Fruit fly (Drosophila melanogaster) whole organism, embryonic: ENCODE data around the gene mus302.

Experiments
- ATbp ChIP-seq: fragments of 200-800 bp; sonication (Bioruptor generic); optimal IDR thresholded peaks from 2 replicates; lab custom pipeline; 2017; ENCODE audit warnings: missing biosample characterization, mild to moderate bottlenecking, missing genetic modification characterization, missing genetic modification reagents
- Aef1 ChIP-seq: fragments of 200-800 bp; sonication (Bioruptor generic); IDR thresholded peaks from 3 replicates; pipeline ENCODE4 v1.3.6; 2022; ENCODE audit warnings: missing biosample characterization, missing genetic modification characterization
- Bdp1 ChIP-seq: fragments of 200-800 bp; sonication (Bioruptor generic); optimal IDR thresholded peaks from 3 replicates; lab custom pipeline; 2016; ENCODE audit warnings: missing biosample characterization, missing genetic modification characterization
- Blimp-1 ChIP-seq: fragments of 200-800 bp; sonication (Bioruptor generic); optimal IDR thresholded peaks from 3 replicates; lab custom pipeline; 2018; ENCODE audit warnings: missing biosample characterization, missing genetic modification characterization, mild to moderate bottlenecking, moderate library complexity, missing genetic modification reagents
- CG10462 ChIP-seq: fragments of 200-800 bp; sonication (Bioruptor generic); optimal IDR thresholded peaks from 2 replicates; lab custom pipeline; 2016; ENCODE audit warnings: missing biosample characterization, missing genetic modification characterization
- CG10654 ChIP-seq: fragments of 200-800 bp; sonication (Bioruptor generic); optimal IDR thresholded peaks from 2 replicates; lab custom pipeline; 2016; ENCODE audit warnings: missing biosample characterization, missing genetic modification characterization
- CG11723 ChIP-seq: fragments of 200-800 bp; sonication (Bioruptor generic); optimal IDR thresholded peaks from 2 replicates; lab custom pipeline; 2017; ENCODE audit warnings: missing biosample characterization, mild to moderate bottlenecking, missing genetic modification characterization
- CG12071 ChIP-seq: fragments of 200-800 bp; sonication (Bioruptor generic); optimal IDR thresholded peaks from 3 replicates; lab custom pipeline; 2018; ENCODE audit warnings: missing biosample characterization, mild to moderate bottlenecking, missing genetic modification characterization
- CG13624 ChIP-seq: fragments of 200-800 bp; sonication (Bioruptor generic); optimal IDR thresholded peaks from 2 replicates; lab custom pipeline; 2016; ENCODE audit warnings: missing biosample characterization, missing genetic modification characterization
- CG14710 ChIP-seq: fragments of 200-800 bp; sonication (Bioruptor generic); optimal IDR thresholded peaks from 3 replicates; lab custom pipeline; 2019; ENCODE audit warnings: missing biosample characterization, mild to moderate bottlenecking, missing genetic modification characterization, moderate library complexity
- CG1647 ChIP-seq: fragments of 200-800 bp; sonication (Bioruptor generic); optimal IDR thresholded peaks from 3 replicates; lab custom pipeline; 2016; ENCODE audit warnings: missing biosample characterization, missing genetic modification characterization
- CG3838 ChIP-seq: fragments of 200-800 bp; sonication (Bioruptor generic); optimal IDR thresholded peaks from 3 replicates; lab custom pipeline; 2016; ENCODE audit warnings: missing biosample characterization, missing genetic modification characterization
- CG43689 ChIP-seq: fragments of 200-800 bp; sonication (Bioruptor generic); IDR thresholded peaks from 2 replicates; pipeline ENCODE4 v1.3.6; 2022; ENCODE audit warnings: missing biosample characterization, missing genetic modification characterization
- CG4404 ChIP-seq: fragments of 200-800 bp; sonication (Bioruptor generic); IDR thresholded peaks from 2 replicates; pipeline ENCODE4 v1.3.6; 2022; ENCODE audit warnings: missing biosample characterization, missing genetic modification characterization
- CG4424 ChIP-seq: fragments of 200-800 bp; sonication (Bioruptor generic); optimal IDR thresholded peaks from 3 replicates; lab custom pipeline; 2016; ENCODE audit warnings: missing biosample characterization, missing genetic modification characterization
- CG4820 ChIP-seq: fragments of 200-800 bp; sonication (Bioruptor generic); optimal IDR thresholded peaks from 3 replicates; lab custom pipeline; 2016; ENCODE audit warnings: missing biosample characterization, missing genetic modification characterization
- CG8290 ChIP-seq, 3 experiments: fragments of 200-800 bp; sonication (Bioruptor generic); optimal IDR thresholded peaks; 2 replicates each; lab custom pipeline; 2016 to 2019; ENCODE audit warnings: missing biosample characterization in 3 of 3, missing genetic modification characterization in 3 of 3, mild to moderate bottlenecking in 2 of 3, moderate library complexity in 1 of 3
- CG8388 ChIP-seq: fragments of 200-800 bp; sonication (Bioruptor generic); optimal IDR thresholded peaks from 2 replicates; lab custom pipeline; 2019; ENCODE audit warnings: missing biosample characterization, mild to moderate bottlenecking, missing genetic modification characterization, moderate library complexity
- CG9215 ChIP-seq: fragments of 200-800 bp; sonication (Bioruptor generic); IDR thresholded peaks from 2 replicates; pipeline ENCODE4 v1.3.6; 2022; ENCODE audit warnings: missing biosample characterization, missing genetic modification characterization
- Ets65A ChIP-seq: fragments of 200-800 bp; sonication (Bioruptor generic); peaks from one replicate; lab custom pipeline; 2016; ENCODE audit warnings: missing biosample characterization, missing genetic modification characterization
- H2.0 ChIP-seq: fragments of 200-800 bp; sonication (Bioruptor generic); IDR thresholded peaks from 2 replicates; pipeline ENCODE4 v1.3.6; 2022; ENCODE audit warnings: missing biosample characterization, missing genetic modification characterization
- HHEX ChIP-seq: fragments of 200-800 bp; sonication (Bioruptor generic); optimal IDR thresholded peaks from 3 replicates; lab custom pipeline; 2017; ENCODE audit warnings: missing biosample characterization, mild to moderate bottlenecking, missing genetic modification characterization, missing genetic modification reagents
- Hand ChIP-seq: fragments of 200-800 bp; sonication (Bioruptor generic); optimal IDR thresholded peaks from 2 replicates; lab custom pipeline; 2017; ENCODE audit warnings: mild to moderate bottlenecking, missing biosample characterization, missing genetic modification reagents, missing genetic modification characterization
- Max ChIP-seq: fragments of 200-800 bp; sonication (Bioruptor generic); optimal IDR thresholded peaks from 2 replicates; lab custom pipeline; 2016; ENCODE audit warnings: missing biosample characterization, mild to moderate bottlenecking, missing genetic modification characterization
- Med ChIP-seq: fragments of 200-800 bp; sonication (Bioruptor generic); peaks from one replicate; lab custom pipeline; 2016; ENCODE audit warnings: missing biosample characterization, missing genetic modification characterization, mild to moderate bottlenecking, inconsistent platforms, moderate library complexity
- Meics ChIP-seq: fragments of 200-800 bp; sonication (Bioruptor generic); optimal IDR thresholded peaks from 2 replicates; lab custom pipeline; 2017; ENCODE audit warnings: missing biosample characterization, mild to moderate bottlenecking, missing genetic modification characterization
- Myb ChIP-seq: fragments of 200-800 bp; sonication (Bioruptor generic); optimal IDR thresholded peaks from 2 replicates; lab custom pipeline; 2016; ENCODE audit warnings: missing biosample characterization, missing genetic modification characterization
- NC2α ChIP-seq: fragments of 200-800 bp; sonication (Bioruptor generic); optimal IDR thresholded peaks from 2 replicates; lab custom pipeline; 2016; ENCODE audit warnings: missing biosample characterization, missing genetic modification characterization
- PHDP ChIP-seq: fragments of 200-800 bp; sonication (Bioruptor generic); optimal IDR thresholded peaks from 3 replicates; lab custom pipeline; 2018; ENCODE audit warnings: missing biosample characterization, mild to moderate bottlenecking, missing genetic modification characterization, moderate library complexity
- Xbp1 ChIP-seq: fragments of 200-800 bp; sonication (Bioruptor generic); optimal IDR thresholded peaks from 3 replicates; lab custom pipeline; 2016; ENCODE audit warnings: missing biosample characterization, mild to moderate bottlenecking, missing genetic modification characterization
- ac ChIP-seq: fragments of 200-800 bp; sonication (Bioruptor generic); optimal IDR thresholded peaks from 3 replicates; lab custom pipeline; 2017; ENCODE audit warnings: missing biosample characterization, mild to moderate bottlenecking, missing genetic modification characterization
- bab2 ChIP-seq: fragments of 200-800 bp; sonication (Bioruptor generic); optimal IDR thresholded peaks from 2 replicates; lab custom pipeline; 2016; ENCODE audit warnings: missing biosample characterization, missing genetic modification characterization
- bowl ChIP-seq: fragments of 200-800 bp; sonication (Bioruptor generic); IDR thresholded peaks from 2 replicates; pipeline ENCODE4 v1.3.6; 2022; ENCODE audit warnings: missing biosample characterization, missing genetic modification characterization
- cato ChIP-seq: fragments of 200-800 bp; sonication (Bioruptor generic); optimal IDR thresholded peaks from 2 replicates; lab custom pipeline; 2016; ENCODE audit warnings: missing biosample characterization, missing genetic modification characterization, borderline replicate concordance
- chn ChIP-seq: fragments of 200-800 bp; sonication (Bioruptor generic); optimal IDR thresholded peaks from 2 replicates; lab custom pipeline; 2016; ENCODE audit warnings: missing biosample characterization, missing genetic modification characterization
- dan ChIP-seq: fragments of 200-800 bp; sonication (Bioruptor generic); IDR thresholded peaks from 2 replicates; pipeline ENCODE4 v1.3.6; 2022; ENCODE audit warnings: missing biosample characterization, missing genetic modification characterization
- dm ChIP-seq: fragments of 200-800 bp; sonication (Bioruptor generic); optimal IDR thresholded peaks from 3 replicates; lab custom pipeline; 2016; ENCODE audit warnings: missing biosample characterization, missing genetic modification characterization
- dpn ChIP-seq, 2 experiments: fragments of 200-800 bp; sonication (Bioruptor generic); optimal IDR thresholded peaks; 3 replicates each; lab custom pipeline; 2016; ENCODE audit warnings: missing biosample characterization in 2 of 2, missing genetic modification characterization in 2 of 2
- fd64A ChIP-seq: fragments of 200-800 bp; sonication (Bioruptor generic); optimal IDR thresholded peaks from 3 replicates; lab custom pipeline; 2018; ENCODE audit warnings: missing biosample characterization, mild to moderate bottlenecking, missing genetic modification characterization
- fd96Cb ChIP-seq: fragments of 200-800 bp; sonication (Bioruptor generic); optimal IDR thresholded peaks from 2 replicates; lab custom pipeline; 2018; ENCODE audit warnings: missing biosample characterization, mild to moderate bottlenecking, missing genetic modification characterization, moderate library complexity
- gem ChIP-seq: fragments of 200-800 bp; sonication (Bioruptor generic); optimal IDR thresholded peaks from 2 replicates; lab custom pipeline; 2019; ENCODE audit warnings: missing biosample characterization, mild to moderate bottlenecking, missing genetic modification characterization, moderate library complexity
- gt ChIP-seq: fragments of 200-800 bp; sonication (Bioruptor generic); IDR thresholded peaks from 2 replicates; pipeline ENCODE4 v1.3.6; 2022; ENCODE audit warnings: missing biosample characterization, missing genetic modification characterization
- jing ChIP-seq: fragments of 200-800 bp; sonication (Bioruptor generic); optimal IDR thresholded peaks from 2 replicates; lab custom pipeline; 2018; ENCODE audit warnings: missing biosample characterization, mild to moderate bottlenecking, missing genetic modification characterization
- klu ChIP-seq: fragments of 200-800 bp; sonication (Bioruptor generic); IDR thresholded peaks from 2 replicates; pipeline ENCODE4 v1.3.6; 2022; ENCODE audit warnings: missing biosample characterization, missing genetic modification characterization
- knrl ChIP-seq: fragments of 200-800 bp; sonication (Bioruptor generic); IDR thresholded peaks from 3 replicates; pipeline ENCODE4 v1.3.6; 2022; ENCODE audit warnings: missing biosample characterization, missing genetic modification characterization; ENCODE audit not compliant: partially characterized antibody
- nmo ChIP-seq: fragments of 200-800 bp; sonication (Bioruptor generic); optimal IDR thresholded peaks from 2 replicates; lab custom pipeline; 2018; ENCODE audit warnings: missing biosample characterization, mild to moderate bottlenecking, missing genetic modification characterization, moderate library complexity
- nom ChIP-seq: fragments of 200-800 bp; sonication (Bioruptor generic); optimal IDR thresholded peaks from 2 replicates; lab custom pipeline; 2017; ENCODE audit warnings: missing biosample characterization, missing genetic modification characterization, mild to moderate bottlenecking, moderate library complexity, missing genetic modification reagents
- sc ChIP-seq, 3 experiments: fragments of >200 bp in 2 of 3; fragments of 200-800 bp in 1 of 3; sonication (Bioruptor generic) in 1 of 3; optimal IDR thresholded peaks; 2 replicates in 2 of 3; 3 replicates in 1 of 3; lab custom pipeline; 2017; ENCODE audit warnings: mild to moderate bottlenecking in 1 of 3, missing biosample characterization in 1 of 3, missing genetic modification characterization in 1 of 3, missing genetic modification reagents in 1 of 3
- shn ChIP-seq: fragments of 200-800 bp; sonication (Bioruptor generic); optimal IDR thresholded peaks from 3 replicates; lab custom pipeline; 2016; ENCODE audit warnings: missing biosample characterization, missing genetic modification characterization
- trh ChIP-seq: fragments of 200-800 bp; sonication (Bioruptor generic); optimal IDR thresholded peaks from 2 replicates; lab custom pipeline; 2016; ENCODE audit warnings: missing biosample characterization, missing genetic modification characterization

mus302 gene

dm6 chr3L:16760274-16760673, 19.3 kb downstream of the mus302 start (continued):
- TF ChIP-seq dan (GFP tag; lab: Robert Waterston, UW): no peak
- no peak for TF ChIP-seq shn (GFP tag; lab: Kevin White, UChicago)
- TF ChIP-seq chn (GFP tag; lab: Kevin White, UChicago): peak; percentile 45
- TF ChIP-seq CG12071 (GFP tag; lab: Kevin White, UChicago): peak; percentile 18
- TF ChIP-seq nom: no peak
- no peak for TF ChIP-seq Aef1 (GFP tag; lab: Robert Waterston, UW)
- TF ChIP-seq CG1647: no peak
- peak; percentile 92 for TF ChIP-seq Ets65A (GFP tag; lab: Kevin White, UChicago)
- peak; percentile 64 for TF ChIP-seq gem
- no peak for TF ChIP-seq CG13624 (GFP tag; lab: Kevin White, UChicago)
- no peak for TF ChIP-seq trh (GFP tag; lab: Kevin White, UChicago)
- no peak for TF ChIP-seq Hand (GFP tag; lab: Kevin White, UChicago)
- TF ChIP-seq CG8388 (GFP tag; lab: Kevin White, UChicago): peak; percentile 34
- no peak for TF ChIP-seq gt (GFP tag; lab: Robert Waterston, UW)
- TF ChIP-seq dm: peak; percentile 10
- TF ChIP-seq jing: peak; percentile 18
- TF ChIP-seq Xbp1: peak; percentile 51
- no peak for TF ChIP-seq Max (GFP tag; lab: Kevin White, UChicago)
- TF ChIP-seq bowl (GFP tag; lab: Robert Waterston, UW): no peak
- peak; percentile 35 for TF ChIP-seq CG4424
- no peak for TF ChIP-seq CG9215 (GFP tag; lab: Robert Waterston, UW)
- TF ChIP-seq CG43689 (GFP tag; lab: Robert Waterston, UW): no peak
- TF ChIP-seq fd96Cb (tag; lab: Kevin White, UChicago): peak; percentile 44
- no peak for TF ChIP-seq Bdp1 (GFP tag; lab: Kevin White, UChicago)
- peak; percentile 8 for TF ChIP-seq ATbp
- TF ChIP-seq CG8290 (GFP tag; optimal IDR thresholded peaks at IDR 0.05; lab: Kevin White, UChicago): no peak
- peak in 1 of 2 experiments; percentile 45 for TF ChIP-seq CG8290 (tag; optimal IDR thresholded peaks at IDR 0.05; lab: Kevin White, UChicago)
- TF ChIP-seq dpn (GFP tag; optimal IDR thresholded peaks at IDR 0.05; lab: Kevin White, UChicago): peak in 1 of 2 experiments; percentile 32
- TF ChIP-seq klu (GFP tag; lab: Robert Waterston, UW): no peak
- TF ChIP-seq Med: peak; percentile 77
- no peak for TF ChIP-seq cato (GFP tag; lab: Kevin White, UChicago)
- peak; percentile 5 for TF ChIP-seq fd64A (GFP tag; lab: Kevin White, UChicago)
- no peak for TF ChIP-seq ac
- no peak for TF ChIP-seq CG11723 (GFP tag; lab: Kevin White, UChicago)
- TF ChIP-seq CG4820: peak; percentile 21
- TF ChIP-seq bab2: peak; percentile 21
- no peak for TF ChIP-seq Myb
- peak; percentile 49 for TF ChIP-seq nmo (GFP tag; lab: Kevin White, UChicago)
- TF ChIP-seq HHEX (GFP tag; lab: Kevin White, UChicago): peak; percentile 30
- TF ChIP-seq Blimp-1 (GFP tag; lab: Kevin White, UChicago): peak; percentile 70
- TF ChIP-seq CG10654: no peak
- no peak for TF ChIP-seq Meics (GFP tag; lab: Kevin White, UChicago)
- no peak for TF ChIP-seq knrl (GFP tag; lab: Robert Waterston, UW)
- peak; percentile 7 for TF ChIP-seq NC2α
- TF ChIP-seq PHDP (tag; lab: Kevin White, UChicago): peak; percentile 45
- no peak for TF ChIP-seq sc (optimal IDR thresholded peaks at IDR 0.05; lab: Kevin White, UChicago)
- TF ChIP-seq sc (GFP tag; optimal IDR thresholded peaks at IDR 0.05; lab: Kevin White, UChicago): peak; percentile 36
- TF ChIP-seq CG4404 (GFP tag; lab: Robert Waterston, UW): no peak
- TF ChIP-seq H2.0 (GFP tag; lab: Robert Waterston, UW): peak; percentile 46
- TF ChIP-seq CG3838 (GFP tag; lab: Kevin White, UChicago): no peak
- TF ChIP-seq CG10462: no peak
- peak; percentile 9 for TF ChIP-seq CG14710
